Worm (Caenorhabditis elegans): Measurements from ENCODE around the gene ZK512.1.

- TF ChIP-seq ama-1 (optimal IDR thresholded peaks at IDR 0.05) = no peak
- no peak for TF ChIP-seq ztf-4 (tag; optimal IDR thresholded peaks at IDR 0.05)
- TF ChIP-seq ceh-16 (tag; optimal IDR thresholded peaks at IDR 0.05) = no peak
- no peak for TF ChIP-seq nhr-237 (tag; optimal IDR thresholded peaks at IDR 0.05)
- TF ChIP-seq nhr-23 (tag; optimal IDR thresholded peaks at IDR 0.05) = no peak
- no peak for TF ChIP-seq nhr-25 (tag; optimal IDR thresholded peaks at IDR 0.05)
- TF ChIP-seq skn-1 (tag; optimal IDR thresholded peaks at IDR 0.05) = no peak
- no peak for TF ChIP-seq unc-62 (GFP tag; optimal IDR thresholded peaks at IDR 0.05)
- no peak for TF ChIP-seq nhr-6 (tag; optimal IDR thresholded peaks at IDR 0.05)
- TF ChIP-seq lin-39 (tag; optimal IDR thresholded peaks at IDR 0.05) = no peak
- TF ChIP-seq unc-39 (tag; optimal IDR thresholded peaks at IDR 0.05) = no peak
These were observed 47.9 kb downstream of the ZK512.1 start, which contains the start of gene dgk-3 for ce11 chrIII:9162634-9163118.

Measured in whole organism, L2 larva.